Fruit fly (Drosophila melanogaster) whole organism, pupa: Measurements from ENCODE around the gene He.

Experiments used
- CG10348 ChIP-seq: fragments of 200-800 bp; sonication (Bioruptor generic); IDR thresholded peaks from 2 replicates; pipeline ENCODE4 v1.3.6; 2022; ENCODE audit warnings: missing biosample characterization, missing genetic modification characterization
- CG17806 ChIP-seq: fragments of 200-800 bp; sonication (Bioruptor generic); optimal IDR thresholded peaks from 2 replicates; lab custom pipeline; 2018; ENCODE audit warnings: missing biosample characterization, mild to moderate bottlenecking, missing genetic modification characterization, moderate library complexity
- CG9948 ChIP-seq: fragments of 200-800 bp; sonication (Bioruptor generic); optimal IDR thresholded peaks from 2 replicates; lab custom pipeline; 2018; ENCODE audit warnings: missing biosample characterization, mild to moderate bottlenecking, missing genetic modification characterization, moderate library complexity
- EcR ChIP-seq: fragments of 200-800 bp; sonication (Bioruptor generic); optimal IDR thresholded peaks from 3 replicates; lab custom pipeline; 2019; ENCODE audit warnings: missing biosample characterization, missing genetic modification characterization, mild to moderate bottlenecking, moderate library complexity, missing genetic modification reagents
- Pif1A ChIP-seq: fragments of 200-800 bp; sonication (Bioruptor generic); optimal IDR thresholded peaks from 3 replicates; lab custom pipeline; 2016; ENCODE audit warnings: missing biosample characterization, missing genetic modification characterization
- Snoo ChIP-seq: fragments of 200-800 bp; sonication (Bioruptor generic); optimal IDR thresholded peaks from 3 replicates; lab custom pipeline; 2017; ENCODE audit warnings: missing biosample characterization, mild to moderate bottlenecking, missing genetic modification characterization, inconsistent platforms
- rn ChIP-seq: fragments of 200-800 bp; sonication (Bioruptor generic); IDR thresholded peaks from 2 replicates; pipeline ENCODE4 v1.3.6; 2022; ENCODE audit warnings: missing biosample characterization, missing genetic modification characterization

DNA sequence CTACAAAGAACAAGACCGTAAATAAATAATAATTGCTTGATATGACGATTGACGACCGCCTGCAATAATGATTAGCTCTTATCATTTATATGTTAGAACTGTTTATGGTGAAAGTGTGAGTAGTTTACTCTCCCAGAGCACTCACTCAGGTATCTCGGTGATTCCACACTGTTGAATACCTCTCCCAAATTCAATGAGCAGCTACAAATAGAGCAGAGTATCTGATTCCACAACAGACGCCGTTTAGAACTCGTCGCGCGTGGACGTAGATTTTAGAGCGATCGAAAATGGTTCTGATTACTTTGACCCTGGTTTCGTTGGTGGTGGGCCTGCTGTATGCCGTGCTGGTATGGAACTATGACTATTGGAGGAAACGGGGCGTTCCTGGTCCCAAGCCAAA lies 4.3 kb upstream of the He start, which contains the start of gene Cyp28a5:
- TF ChIP-seq Snoo (tag; lab: Kevin White, UChicago): no peak
- TF ChIP-seq EcR (GFP tag; lab: Kevin White, UChicago): no peak
- TF ChIP-seq CG9948: no peak
- no peak for TF ChIP-seq CG17806 (tag; lab: Kevin White, UChicago)
- no peak for TF ChIP-seq CG10348 (GFP tag; lab: Robert Waterston, UW)
- TF ChIP-seq Pif1A (GFP tag; lab: Kevin White, UChicago): no peak
- TF ChIP-seq rn (GFP tag; lab: Robert Waterston, UW): no peak
